Fruit fly (Drosophila melanogaster): Measurements from ENCODE around the gene mirr.

mirr gene

DNA sequence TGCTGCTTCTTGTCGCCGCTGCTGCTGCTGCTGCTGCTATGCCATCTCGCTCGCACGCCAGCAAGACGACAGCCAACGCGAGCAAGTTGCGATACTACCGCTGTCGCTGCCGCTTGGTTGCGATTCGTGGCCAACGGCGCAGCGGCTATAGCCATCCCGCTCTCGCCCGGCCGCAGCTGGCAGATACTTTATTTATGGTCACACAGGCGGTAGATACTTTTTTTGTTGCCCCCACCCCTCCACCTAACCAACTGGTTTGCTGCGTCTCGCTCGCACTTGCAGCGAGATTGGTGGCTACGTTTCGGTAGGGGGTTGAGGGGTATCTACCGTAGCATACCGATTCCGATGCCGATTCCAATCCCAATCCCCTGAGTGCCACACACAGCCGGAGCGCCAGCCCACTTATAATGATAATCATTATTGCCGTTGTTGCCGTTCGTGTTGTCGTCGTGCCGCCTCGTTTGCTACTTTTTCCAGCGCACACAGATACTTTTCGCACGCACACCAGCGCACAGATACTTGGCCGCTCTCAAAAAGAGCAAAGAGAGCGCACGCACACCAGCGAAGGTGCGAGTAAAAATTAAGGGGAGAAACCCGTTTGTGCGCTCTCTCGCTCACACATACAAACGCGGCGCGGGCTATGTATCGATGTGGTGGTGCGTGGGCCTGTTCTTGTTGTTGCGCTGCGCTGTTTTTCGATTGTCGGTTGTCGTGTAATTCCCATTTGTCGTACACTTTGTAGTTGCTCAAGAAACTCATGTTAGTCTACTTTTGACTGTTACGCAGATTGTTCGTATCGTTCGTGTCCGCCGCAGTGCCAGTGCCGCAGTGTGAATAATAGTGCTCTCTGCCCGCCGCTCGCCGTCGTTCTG, at the start of gene mirr:
mirr (plus strand) TSS at position 759 of the 872 bp plus-strand sequence.
- TF ChIP-seq noc (tag; optimal IDR thresholded peaks at IDR 0.05) = peak; percentile 46

DNA sequence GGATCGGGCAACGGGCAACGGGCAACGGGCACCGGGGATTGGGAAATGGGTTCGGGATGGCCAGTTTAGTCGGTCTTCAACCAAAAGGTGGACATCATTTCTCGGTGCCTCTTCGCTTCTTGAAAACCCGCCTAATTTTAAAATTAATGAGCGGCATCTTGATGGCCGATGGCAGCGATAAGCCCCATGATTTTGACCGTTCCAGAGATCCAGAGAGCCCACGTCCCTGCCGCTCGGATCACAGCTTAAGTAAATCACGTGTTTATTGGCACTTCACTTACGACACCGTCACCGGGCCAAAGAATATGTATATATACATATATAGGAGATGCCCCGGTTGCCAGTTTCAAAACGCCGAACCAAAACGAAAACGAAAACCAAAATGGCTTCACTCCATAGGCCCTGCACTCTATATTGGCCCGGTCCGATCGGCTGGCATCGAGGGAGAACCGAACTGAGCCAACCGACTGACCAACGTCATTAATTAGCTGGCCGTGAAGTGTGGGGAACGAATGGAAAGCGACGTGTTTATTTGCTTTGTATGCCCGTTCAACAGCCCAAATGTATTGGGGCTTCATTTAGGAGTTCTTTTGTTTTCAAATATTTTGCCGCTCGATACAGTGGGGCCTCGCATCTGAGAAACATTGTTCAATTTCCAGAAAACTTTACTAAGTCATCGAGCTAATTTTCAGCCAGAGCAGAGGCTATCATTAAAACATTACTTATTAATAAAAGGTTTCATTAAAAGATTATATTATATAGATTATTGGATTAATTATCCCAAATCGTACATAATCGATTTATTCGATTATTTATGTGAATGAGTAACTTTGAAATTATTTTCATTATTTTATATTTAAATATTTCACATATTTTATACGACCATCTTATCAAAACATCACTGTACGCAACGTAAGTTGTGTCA, 49.4 kb upstream of the mirr start:
- TF ChIP-seq noc (tag; optimal IDR thresholded peaks at IDR 0.05) = no peak

DNA sequence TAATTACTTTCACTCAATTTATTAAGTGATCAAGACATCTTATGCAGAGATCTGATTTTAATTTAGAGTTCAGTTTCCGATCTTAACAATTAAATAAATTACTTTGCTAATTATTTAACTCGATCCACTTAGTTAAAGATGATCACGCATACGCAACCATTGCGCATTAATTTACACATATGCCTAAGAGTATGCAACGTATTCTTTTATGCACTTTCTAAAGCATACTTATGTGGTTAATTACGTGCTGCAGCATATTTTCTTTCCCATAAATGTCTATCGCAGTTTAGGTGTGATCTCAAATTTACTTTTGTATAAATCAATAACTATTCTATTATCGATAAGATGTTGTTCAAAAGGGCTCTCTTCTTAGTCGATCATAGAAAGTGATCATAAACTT, 47.3 kb upstream of the mirr start:
- no peak for TF ChIP-seq noc (tag; optimal IDR thresholded peaks at IDR 0.05)

DNA sequence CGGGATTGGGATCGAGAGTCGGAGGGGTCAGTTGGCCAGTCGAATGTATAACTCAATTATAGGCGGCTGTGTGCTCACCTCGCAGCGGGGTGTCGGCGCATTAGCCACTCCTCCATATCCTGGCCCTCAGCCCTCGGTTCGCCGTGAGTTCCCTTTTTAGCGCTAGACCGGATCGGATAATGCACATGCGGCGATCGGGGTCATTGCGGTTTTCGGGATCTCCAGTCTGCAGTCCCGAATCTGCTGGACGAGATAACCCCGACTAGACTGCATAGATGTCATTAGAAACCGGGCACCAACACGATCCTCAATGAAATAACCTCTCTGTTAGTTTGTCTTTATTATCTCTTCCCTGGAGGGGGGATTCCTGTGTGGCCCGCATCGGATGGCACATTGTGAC, 46.1 kb upstream of the mirr start:
- no peak for TF ChIP-seq noc (tag; optimal IDR thresholded peaks at IDR 0.05)

DNA sequence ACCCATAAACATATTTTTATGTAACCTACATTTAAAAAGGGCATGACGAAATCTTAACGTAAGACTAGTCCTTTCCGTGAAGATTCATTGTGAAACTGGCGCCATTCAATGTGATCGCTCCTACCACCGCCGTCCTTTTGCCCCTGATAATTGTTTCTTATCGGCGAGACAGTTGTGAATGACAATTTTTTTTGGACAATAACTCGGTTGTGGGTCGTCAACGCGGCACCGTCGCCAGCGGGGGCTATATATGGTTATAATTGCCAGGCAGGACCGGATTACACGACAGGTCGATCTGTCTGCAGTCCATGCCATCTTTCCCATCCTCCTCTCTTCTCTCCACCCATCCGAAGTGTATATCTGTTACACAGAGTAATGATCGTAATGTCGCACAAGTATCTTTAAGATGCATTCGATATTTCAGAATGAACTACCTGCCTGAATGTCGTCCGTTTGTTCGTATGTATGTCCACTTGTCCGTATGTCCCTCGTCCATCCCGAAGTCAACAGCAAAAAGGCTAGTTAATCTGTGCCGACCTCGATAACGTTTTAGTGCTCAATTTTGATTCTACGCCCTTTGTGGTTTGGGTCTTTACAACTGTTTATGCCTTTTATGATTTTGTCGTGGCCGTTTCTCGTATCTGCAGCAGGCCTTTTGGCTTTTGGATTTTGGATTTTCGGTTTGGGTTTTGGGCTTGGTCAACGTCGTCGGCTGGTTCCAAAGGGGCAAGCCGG, 44.2 kb upstream of the mirr start:
- no peak for TF ChIP-seq noc (tag; optimal IDR thresholded peaks at IDR 0.05)

DNA sequence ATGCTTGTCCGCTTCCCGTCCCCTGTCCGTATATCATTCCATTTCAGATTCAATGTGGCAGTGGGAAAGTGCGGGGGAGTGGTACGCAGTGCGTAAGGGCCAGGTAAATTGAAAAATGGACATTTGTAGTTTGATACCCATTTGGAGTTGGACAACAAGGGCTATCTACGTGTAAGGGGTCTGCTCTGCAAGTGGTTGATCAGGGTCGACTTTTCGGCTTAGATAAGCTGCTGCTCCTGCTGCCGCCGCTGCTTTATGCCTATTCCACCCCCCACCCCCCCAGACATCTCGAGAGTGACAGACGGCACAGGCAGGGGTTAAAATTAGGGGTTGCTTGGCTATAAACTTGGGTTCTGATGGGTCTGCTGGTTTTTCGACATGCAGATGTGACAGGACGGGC, 41.9 kb upstream of the mirr start:
- no peak for TF ChIP-seq noc (tag; optimal IDR thresholded peaks at IDR 0.05)

DNA sequence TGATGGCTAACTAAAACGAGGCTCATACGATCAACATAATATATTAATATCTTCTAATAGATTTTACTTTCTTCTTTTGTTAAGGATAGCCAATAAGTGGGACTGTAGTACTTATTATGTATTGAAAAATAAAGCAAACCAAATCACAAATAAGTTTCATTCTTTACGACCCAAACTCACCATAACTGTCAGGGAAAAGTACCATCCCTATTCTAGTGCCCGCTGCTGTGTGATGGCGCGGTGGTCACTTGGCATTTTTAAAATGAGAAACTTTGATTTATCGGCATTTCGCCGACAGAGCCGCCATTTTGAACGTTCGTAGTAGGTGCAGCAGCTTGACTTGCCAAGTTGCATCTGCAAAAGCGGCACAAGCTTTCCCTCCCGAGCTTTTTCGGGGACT, 40.8 kb upstream of the mirr start:
- TF ChIP-seq noc (tag; optimal IDR thresholded peaks at IDR 0.05) = no peak

DNA sequence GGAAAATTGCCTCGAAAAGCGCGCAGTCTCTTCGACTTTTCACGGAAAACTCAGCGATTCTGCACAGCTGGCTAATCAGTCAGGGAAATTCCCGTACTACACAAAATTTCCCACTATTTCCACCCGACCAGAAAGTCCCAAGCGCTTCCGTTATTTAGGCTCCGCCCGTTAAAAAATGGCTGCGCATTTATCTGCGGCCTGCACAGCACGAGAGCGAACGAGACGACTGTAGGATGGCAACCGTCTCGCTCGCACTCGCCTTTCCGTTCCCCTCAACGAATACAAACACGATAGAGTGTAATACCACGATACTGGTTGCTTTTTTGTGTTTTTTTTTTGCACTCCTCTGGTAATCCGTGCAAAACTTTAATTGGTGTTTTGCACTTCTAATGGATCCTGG, 40.3 kb upstream of the mirr start:
- TF ChIP-seq noc (tag; optimal IDR thresholded peaks at IDR 0.05) = no peak

DNA sequence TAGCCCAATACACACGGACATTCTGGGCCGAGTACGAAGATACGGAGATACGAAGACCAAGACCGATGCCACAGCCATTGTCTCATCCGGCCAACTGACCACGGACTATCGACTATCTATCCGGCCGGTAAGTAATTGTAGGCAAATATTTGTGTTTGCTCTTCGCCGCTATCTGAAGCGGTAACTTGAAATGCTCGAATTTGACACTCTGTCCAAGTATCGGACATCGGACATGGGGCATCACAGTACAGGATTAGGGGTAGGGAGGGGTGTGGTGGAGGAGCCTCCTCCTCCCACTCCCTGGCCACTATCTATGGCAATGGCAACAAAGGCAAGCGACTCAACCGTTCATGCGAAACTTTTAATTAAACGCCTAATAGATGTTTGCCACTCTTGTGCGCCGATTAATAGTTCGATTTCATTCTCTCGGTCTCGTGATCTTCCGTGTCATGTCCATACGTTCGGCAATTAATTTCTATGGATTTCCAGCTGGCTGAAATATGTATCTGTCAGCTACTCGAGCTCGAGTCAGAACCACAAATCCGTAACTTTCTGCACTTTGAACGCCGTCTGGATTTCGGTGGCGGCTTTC, 37.3 kb upstream of the mirr start:
- no peak for TF ChIP-seq noc (tag; optimal IDR thresholded peaks at IDR 0.05)

DNA sequence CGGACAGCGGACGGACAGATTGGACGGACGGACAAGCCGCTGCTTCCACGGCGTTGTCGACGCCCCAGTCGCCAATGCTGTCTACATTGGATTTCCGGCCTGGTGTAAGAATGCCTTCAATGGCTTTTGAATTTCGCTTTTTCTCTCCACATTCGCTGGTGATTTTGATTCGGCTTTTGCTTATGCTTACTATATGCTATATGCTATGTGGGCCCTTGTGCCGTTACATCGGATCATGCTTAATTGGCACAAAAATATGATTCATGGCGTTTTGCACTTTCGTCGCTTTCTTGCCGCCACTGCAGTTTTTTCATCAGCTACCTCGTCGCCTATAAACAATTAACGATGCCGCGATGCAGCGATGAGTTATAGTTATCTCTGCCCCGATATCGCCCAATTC, 35.5 kb upstream of the mirr start:
- TF ChIP-seq noc (tag; optimal IDR thresholded peaks at IDR 0.05) = no peak

DNA sequence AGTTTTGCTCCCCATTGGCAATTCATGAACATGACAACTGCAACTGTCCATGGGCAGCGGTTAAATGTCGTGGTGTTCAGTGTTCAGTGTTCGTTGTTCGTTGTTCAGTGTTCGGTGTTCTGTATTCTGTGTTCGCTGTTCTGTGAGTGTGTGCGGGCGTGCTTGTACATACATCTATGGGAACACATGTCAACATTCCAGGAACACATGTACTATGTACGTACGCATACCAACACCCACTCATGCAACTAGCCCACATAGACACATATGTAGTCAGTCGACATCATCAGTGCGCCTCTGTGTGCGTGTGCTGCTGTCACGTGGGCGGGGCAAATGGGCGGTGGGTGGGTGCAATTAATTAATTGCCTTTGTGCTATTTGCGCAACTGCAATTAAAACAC, 25.9 kb upstream of the mirr start:
- TF ChIP-seq noc (tag; optimal IDR thresholded peaks at IDR 0.05) = no peak

DNA sequence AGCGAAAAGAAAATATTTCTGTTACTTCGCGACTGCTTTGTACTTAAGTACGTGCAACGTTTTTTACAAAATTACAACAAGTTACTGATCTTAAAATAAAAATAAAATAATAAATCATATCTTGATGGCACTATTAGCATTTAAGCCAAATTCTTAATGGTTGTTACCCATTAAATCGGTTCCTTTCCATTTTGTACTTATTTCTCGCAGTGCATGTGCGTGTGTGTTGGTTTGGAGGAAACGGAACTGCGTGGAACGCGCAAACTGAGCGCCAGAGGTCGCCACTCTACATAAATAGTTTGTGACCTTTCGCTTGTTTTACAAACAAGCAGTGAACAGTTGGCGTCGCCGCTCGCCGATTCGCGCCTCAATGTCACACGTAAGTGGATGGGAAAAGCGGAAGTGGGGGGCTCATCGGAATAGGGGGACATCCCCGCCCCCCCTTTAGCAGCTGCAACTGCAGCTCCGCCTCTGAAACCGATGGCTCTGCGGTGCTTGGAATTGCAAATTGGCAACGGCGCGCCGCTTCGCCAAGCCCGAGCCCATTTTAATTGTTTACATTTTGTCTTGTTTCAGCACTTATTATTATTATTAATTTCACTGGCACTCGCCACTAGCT, 25.3 kb upstream of the mirr start:
- TF ChIP-seq noc (tag; optimal IDR thresholded peaks at IDR 0.05) = no peak

DNA sequence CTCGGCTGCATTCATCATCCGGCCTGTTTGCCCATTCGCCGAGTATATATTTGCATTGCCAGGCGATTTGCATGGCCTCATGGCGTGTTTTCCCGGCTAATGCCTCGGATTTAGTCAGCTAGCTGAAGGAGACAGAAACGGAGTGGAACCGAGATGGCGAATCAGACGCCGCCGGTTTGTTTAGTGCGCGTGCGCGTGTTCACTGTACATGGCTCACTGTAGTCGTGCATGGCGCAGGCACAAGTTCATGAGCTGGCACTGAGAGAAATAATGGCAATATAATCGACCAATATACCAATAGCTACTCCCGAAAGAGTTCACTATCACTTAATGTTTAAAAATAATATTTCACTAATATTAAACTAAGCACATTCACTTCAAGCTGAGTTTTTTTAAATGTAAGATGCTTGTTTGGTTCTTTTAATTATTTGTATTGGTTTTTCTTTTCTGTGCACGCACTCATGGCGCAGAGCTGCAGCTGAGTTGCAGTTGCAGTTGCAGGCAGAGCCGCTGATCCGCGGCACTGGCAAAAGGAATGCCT, 20.6 kb upstream of the mirr start:
- no peak for TF ChIP-seq noc (tag; optimal IDR thresholded peaks at IDR 0.05)

DNA sequence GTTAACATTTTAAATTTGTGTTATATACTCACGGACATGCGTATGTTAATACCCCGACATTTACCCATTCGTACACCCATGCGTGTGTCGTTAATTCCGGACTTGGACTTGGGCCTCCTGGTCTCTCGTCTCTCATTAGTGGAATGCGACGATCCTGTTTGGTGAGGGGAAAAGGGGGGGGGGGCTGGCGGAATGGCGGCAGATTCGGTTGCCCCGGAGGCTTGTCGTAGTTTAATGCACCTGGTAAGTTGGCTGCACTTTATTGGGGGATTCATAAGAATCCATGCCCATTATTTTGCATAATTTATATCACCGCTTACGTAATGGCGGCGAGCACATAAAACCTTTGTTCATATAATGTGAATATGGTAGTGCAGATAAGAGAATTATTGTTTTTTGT, 20.0 kb upstream of the mirr start:
- no peak for TF ChIP-seq noc (tag; optimal IDR thresholded peaks at IDR 0.05)

DNA sequence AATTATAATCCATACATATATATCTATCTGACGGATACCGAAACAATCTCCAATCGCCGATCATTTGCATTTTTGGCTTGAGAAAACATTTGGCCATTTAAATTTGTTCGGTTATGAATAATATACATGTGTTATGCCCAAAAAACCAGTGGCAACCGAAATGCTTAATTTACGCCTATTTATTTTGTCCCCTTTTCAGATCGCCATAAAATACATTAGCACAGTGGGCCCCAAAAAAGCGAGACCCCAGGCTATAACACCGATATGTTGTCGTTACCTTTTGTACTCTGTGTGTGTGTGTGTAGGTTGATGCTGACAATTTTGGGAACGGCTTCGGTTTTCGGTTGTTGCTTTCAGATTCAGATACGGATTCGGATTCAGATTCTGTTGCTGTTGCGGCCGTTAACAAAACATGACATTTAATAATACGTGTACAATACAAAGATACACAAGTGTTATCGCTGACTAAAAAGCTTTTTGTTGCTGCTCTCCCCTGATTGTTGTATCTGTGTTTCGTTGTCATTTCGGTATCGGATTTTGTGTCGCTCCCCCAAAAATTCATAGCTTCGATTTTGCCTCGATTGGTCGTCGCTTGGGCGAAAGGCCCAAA, 18.1 kb upstream of the mirr start:
- no peak for TF ChIP-seq noc (tag; optimal IDR thresholded peaks at IDR 0.05)

Measured in whole organism, larva.